Fruit fly (Drosophila melanogaster): ENCODE measurements around the gene spi.

spi gene

DNA sequence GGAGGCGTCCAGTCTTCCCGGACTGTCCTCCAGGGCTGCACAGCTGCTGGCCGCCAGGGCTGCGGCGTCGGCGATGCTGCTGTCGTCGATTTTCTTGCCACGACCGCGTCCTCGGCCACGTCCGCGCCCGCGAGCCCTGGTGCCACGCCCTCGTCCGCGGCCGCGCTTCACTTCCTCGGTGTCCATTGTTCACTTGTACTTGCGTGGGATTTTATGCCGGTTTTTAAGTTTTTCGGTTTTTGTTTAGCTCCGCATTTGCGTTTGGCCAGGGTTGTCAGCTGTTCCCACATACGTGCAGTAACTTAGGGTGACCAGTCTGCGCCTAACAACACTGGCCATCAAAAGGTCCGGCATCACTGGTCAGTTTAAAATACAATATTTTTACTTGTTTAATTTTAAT is 5.1 kb upstream of the spi start, which contains the start of gene Hakai (continued):
- peak; percentile 57 for TF ChIP-seq Myb (GFP tag; optimal IDR thresholded peaks at IDR 0.05)
- TF ChIP-seq CG18476 (GFP tag; optimal IDR thresholded peaks at IDR 0.05): peak; percentile 24
- peak; percentile 69; the same call in 2 of the 3 replicates for TF ChIP-seq Dbx (GFP tag; IDR thresholded peaks at IDR 0.05)
- no peak for TF ChIP-seq ara (GFP tag; IDR thresholded peaks at IDR 0.05)
- TF ChIP-seq CG17385 (GFP tag; optimal IDR thresholded peaks at IDR 0.05): peak; percentile 28
- TF ChIP-seq phol (tag; optimal IDR thresholded peaks at IDR 0.05): peak; percentile 70
- peak; percentile 67; the same call in 1 of the 3 replicates for TF ChIP-seq CG11456 (GFP tag; IDR thresholded peaks at IDR 0.05)
- TF ChIP-seq stc (GFP tag; IDR thresholded peaks at IDR 0.05): no peak
- peak; percentile 55; the same call in 1 of the 2 replicates for TF ChIP-seq al (GFP tag; IDR thresholded peaks at IDR 0.05)
- TF ChIP-seq CG12942 (GFP tag; optimal IDR thresholded peaks at IDR 0.05): peak; percentile 14
- TF ChIP-seq CoRest (tag; optimal IDR thresholded peaks at IDR 0.05): peak; percentile 74
- peak; percentile 57 for TF ChIP-seq ssp (GFP tag; IDR thresholded peaks at IDR 0.05)
- peak; percentile 63 for TF ChIP-seq lmd (GFP tag; IDR thresholded peaks at IDR 0.05)

DNA sequence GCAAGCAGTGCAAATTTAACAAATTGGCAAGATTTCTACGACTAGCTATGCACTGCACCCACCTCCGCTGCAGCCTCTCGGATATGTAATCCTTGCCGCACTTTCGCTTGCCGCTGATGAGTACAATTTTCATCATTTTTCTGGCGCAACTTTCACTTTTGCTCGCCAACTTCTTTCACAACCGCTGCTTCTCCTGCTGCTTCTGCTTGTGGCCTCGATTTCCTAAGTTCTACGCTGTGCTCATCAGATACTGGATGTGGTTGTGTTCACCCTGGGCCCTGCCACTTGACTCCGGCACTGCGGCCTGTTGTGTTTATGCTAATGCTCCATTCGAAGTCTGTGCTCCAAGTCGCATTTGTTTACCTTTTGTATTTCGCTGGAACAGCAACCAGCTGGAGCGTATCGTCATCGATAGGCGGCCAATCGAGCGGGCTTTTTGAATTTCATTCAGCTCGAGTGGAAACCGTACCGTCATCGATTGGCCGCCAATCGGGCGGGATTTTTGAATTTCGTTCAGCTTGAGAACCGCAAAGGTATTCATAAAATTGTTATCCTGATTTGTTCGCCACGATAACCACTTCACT is 3.0 kb upstream of the spi start, which contains the start of gene Pmvk:
TSS of gene Pmvk (minus strand) at position 357 of the 584 bp plus-strand sequence.
- TF ChIP-seq Fer1 (GFP tag; optimal IDR thresholded peaks at IDR 0.05): peak; percentile 43
- no peak for TF ChIP-seq ttk (GFP tag; IDR thresholded peaks at IDR 0.05)
- peak; percentile 45 for TF ChIP-seq CG9797 (GFP tag; optimal IDR thresholded peaks at IDR 0.05)
- peak; percentile 39; the same call in 1 of the 3 replicates for TF ChIP-seq ci (GFP tag; IDR thresholded peaks at IDR 0.05)
- TF ChIP-seq HmgZ (tag; optimal IDR thresholded peaks at IDR 0.05): peak; percentile 63
- TF ChIP-seq Scr (GFP tag; IDR thresholded peaks at IDR 0.05; ENCODE audit: partially characterized antibody): peak; percentile 79
- no peak for TF ChIP-seq CG18619 (GFP tag; optimal IDR thresholded peaks at IDR 0.05)
- peak; percentile 98 for TF ChIP-seq nerfin-2 (GFP tag; IDR thresholded peaks at IDR 0.05; ENCODE audit: partially characterized antibody)
- peak; percentile 5 for TF ChIP-seq CG18262 (tag; optimal IDR thresholded peaks at IDR 0.05)
- TF ChIP-seq Opbp (GFP tag; IDR thresholded peaks at IDR 0.05; ENCODE audit: partially characterized antibody): peak; percentile 89; the same call in 2 of the 3 replicates
- TF ChIP-seq CG17385 (GFP tag; optimal IDR thresholded peaks at IDR 0.05): no peak
- no peak for TF ChIP-seq Atf-2 (GFP tag; optimal IDR thresholded peaks at IDR 0.05)
- peak; percentile 92 for TF ChIP-seq CG14860 (GFP tag; IDR thresholded peaks at IDR 0.05; ENCODE audit: partially characterized antibody)
- peak; percentile 58 for TF ChIP-seq Sry-δ (GFP tag; optimal IDR thresholded peaks at IDR 0.05)
- TF ChIP-seq CG42726 (GFP tag; IDR thresholded peaks at IDR 0.05; ENCODE audit: partially characterized antibody): peak; percentile 43; the same call in 1 of the 2 replicates
- TF ChIP-seq Hr78 (GFP tag; optimal IDR thresholded peaks at IDR 0.05): no peak
- no peak for TF ChIP-seq Mrtf (GFP tag; IDR thresholded peaks at IDR 0.05)
- TF ChIP-seq CG7271 (tag; optimal IDR thresholded peaks at IDR 0.05): no peak
- peak; percentile 59 for TF ChIP-seq inv (GFP tag; IDR thresholded peaks at IDR 0.05; ENCODE audit: partially characterized antibody)
- TF ChIP-seq abd-A (tag; optimal IDR thresholded peaks at IDR 0.05): no peak
- no peak for TF ChIP-seq CG1529 (GFP tag; optimal IDR thresholded peaks at IDR 0.05)
- TF ChIP-seq kah (GFP tag; optimal IDR thresholded peaks at IDR 0.05): peak; percentile 1
- peak; percentile 97 for TF ChIP-seq tna (GFP tag; IDR thresholded peaks at IDR 0.05; ENCODE audit: partially characterized antibody)
- peak; percentile 39 for TF ChIP-seq CG17829 (tag; optimal IDR thresholded peaks at IDR 0.05)
- no peak for TF ChIP-seq Bdp1 (GFP tag; optimal IDR thresholded peaks at IDR 0.05)
- no peak for TF ChIP-seq CG8089 (GFP tag; optimal IDR thresholded peaks at IDR 0.05)
- TF ChIP-seq ato (GFP tag; IDR thresholded peaks at IDR 0.05; ENCODE audit: partially characterized antibody): peak; percentile 98
- peak; percentile 93 for TF ChIP-seq Dref (GFP tag; IDR thresholded peaks at IDR 0.05)
- peak; percentile 42 for TF ChIP-seq CG10267 (tag; optimal IDR thresholded peaks at IDR 0.05)
- TF ChIP-seq slbo (GFP tag; IDR thresholded peaks at IDR 0.05): no peak
- TF ChIP-seq cas (GFP tag; IDR thresholded peaks at IDR 0.05): no peak
- TF ChIP-seq ssp (GFP tag; IDR thresholded peaks at IDR 0.05): no peak
- TF ChIP-seq Doc3 (GFP tag; IDR thresholded peaks at IDR 0.05; ENCODE audit: partially characterized antibody): peak; percentile 65
- TF ChIP-seq Bgb (GFP tag; IDR thresholded peaks at IDR 0.05; ENCODE audit: partially characterized antibody): peak; percentile 90
- no peak for TF ChIP-seq fd102C (GFP tag; optimal IDR thresholded peaks at IDR 0.05)
- TF ChIP-seq Drgx (GFP tag; IDR thresholded peaks at IDR 0.05): no peak
- peak; percentile 86 for TF ChIP-seq CG13287 (GFP tag; IDR thresholded peaks at IDR 0.05; ENCODE audit: partially characterized antibody)
